Fruit fly (Drosophila melanogaster) S2 (cell line): ENCODE measurements around the gene CG32040.

ENCODE experiments used
- CG8478 ChIP-seq: fragments of >200 bp; optimal IDR thresholded peaks from 2 replicates; lab custom pipeline; 2018
- CTCF ChIP-seq, 2 experiments: fragments of >200 bp; optimal IDR thresholded peaks; 2 replicates each; lab custom pipeline; 2018

The CG32040 gene

dm6 chr3L:9353733-9354132, at the start of gene CG32040:
TSS of gene CG32040 (plus strand) at chr3L:9354033.
- TF ChIP-seq CTCF (optimal IDR thresholded peaks at IDR 0.05; lab: Kevin White, UChicago) (no peak), CG8478 (lab: Kevin White, UChicago) (no peak)

DNA sequence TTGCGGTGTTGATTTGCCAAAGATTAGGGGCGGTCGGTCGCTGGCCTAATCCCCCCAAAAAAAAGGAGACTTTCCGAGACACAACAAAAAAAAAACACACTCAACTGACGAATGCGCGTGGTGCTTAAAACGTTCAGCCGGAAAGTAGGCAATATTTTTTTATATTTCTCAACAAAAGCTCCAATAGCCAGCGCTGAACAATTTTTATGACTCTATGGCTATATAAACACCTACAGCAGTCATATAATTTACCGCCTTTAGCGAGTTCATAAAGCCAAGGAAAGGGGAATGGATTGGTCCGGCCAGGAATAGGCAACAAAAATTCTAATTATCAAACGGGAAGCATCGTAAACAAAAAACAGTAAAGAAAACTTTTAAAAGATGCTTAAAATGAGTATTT, 49.4 kb upstream of the CG32040 start:
- no peak for TF ChIP-seq CG8478 (lab: Kevin White, UChicago)
- no peak for TF ChIP-seq CTCF (optimal IDR thresholded peaks at IDR 0.05; lab: Kevin White, UChicago)

dm6 chr3L:9333745-9334382, 20.0 kb upstream of the CG32040 start, which contains the start of gene PGRP-LA:
TSS of gene PGRP-LA (plus strand) at chr3L:9334332.
- no peak for TF ChIP-seq CG8478 (lab: Kevin White, UChicago)
- TF ChIP-seq CTCF (optimal IDR thresholded peaks at IDR 0.05; lab: Kevin White, UChicago) = peak in 1 of 2 experiments; percentile 14

DNA sequence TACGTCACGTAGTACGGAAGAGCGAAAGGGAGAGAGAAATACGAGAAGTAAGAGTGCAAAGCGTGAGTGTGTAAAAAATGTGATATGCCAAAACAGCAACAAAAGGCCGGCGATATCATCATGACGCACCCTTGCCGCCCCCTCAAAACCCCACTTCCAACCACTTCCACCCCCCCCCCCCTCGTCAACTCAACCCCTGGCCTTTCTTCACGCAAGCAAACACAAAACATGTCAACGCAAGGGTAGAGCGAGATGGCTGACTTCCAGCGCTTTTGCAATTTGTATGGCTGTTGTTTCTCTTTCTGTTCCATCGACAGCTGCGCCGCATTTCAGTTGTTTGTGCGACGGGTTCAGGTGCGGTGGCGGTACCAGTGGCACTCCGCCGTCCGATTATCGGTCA, 18.1 kb upstream of the CG32040 start:
- no peak for TF ChIP-seq CTCF (optimal IDR thresholded peaks at IDR 0.05; lab: Kevin White, UChicago)
- no peak for TF ChIP-seq CG8478 (lab: Kevin White, UChicago)

dm6 chr3L:9337942-9338468, 15.8 kb upstream of the CG32040 start:
- TF ChIP-seq CTCF (optimal IDR thresholded peaks at IDR 0.05; lab: Kevin White, UChicago) = no peak
- TF ChIP-seq CG8478 (lab: Kevin White, UChicago) = no peak

DNA sequence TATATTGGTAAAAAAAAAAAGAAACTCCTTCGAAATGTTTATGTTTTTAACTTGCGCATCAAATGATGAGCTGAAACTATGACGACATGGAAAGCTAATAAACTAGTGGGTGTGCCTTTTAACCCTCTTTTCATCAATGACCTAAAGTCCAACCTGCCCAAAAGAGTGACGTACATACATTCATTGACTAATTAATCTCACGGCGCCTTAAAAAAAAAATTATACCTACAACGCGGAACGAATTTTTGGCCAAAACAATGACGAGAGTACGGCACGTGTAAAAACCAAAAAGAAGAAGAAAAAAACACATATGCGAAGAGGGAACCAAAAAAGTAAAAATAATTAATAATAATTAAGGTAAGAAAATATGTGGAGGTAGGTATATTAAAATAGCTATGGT, 15.3 kb upstream of the CG32040 start, which contains the start of gene PGRP-LC:
PGRP-LC (plus strand) TSS at position 301 of the 400 bp plus-strand sequence.
- TF ChIP-seq CTCF (optimal IDR thresholded peaks at IDR 0.05; lab: Kevin White, UChicago) = no peak
- TF ChIP-seq CG8478 (lab: Kevin White, UChicago) = no peak

DNA sequence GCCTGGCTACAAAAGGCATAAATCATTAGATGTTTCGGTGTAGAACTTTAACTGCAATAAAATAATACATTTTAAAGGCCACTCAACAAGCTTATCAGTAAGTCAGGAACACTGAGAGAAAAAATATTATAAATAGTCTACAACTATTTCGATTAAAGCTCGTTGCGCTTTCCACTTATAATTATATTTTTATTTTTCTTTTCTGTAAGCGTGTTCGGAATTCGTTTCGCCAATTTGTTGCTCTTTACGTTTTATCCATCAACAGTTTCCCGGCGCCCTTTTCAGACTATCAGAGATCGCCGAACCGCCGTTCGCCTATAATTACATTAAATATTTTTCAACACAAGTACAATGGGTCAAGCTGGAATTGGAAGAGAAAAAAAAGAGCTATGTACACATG, 14.8 kb upstream of the CG32040 start:
- TF ChIP-seq CG8478 (lab: Kevin White, UChicago) (no peak), CTCF (optimal IDR thresholded peaks at IDR 0.05; lab: Kevin White, UChicago) (no peak)

dm6 chr3L:9340232-9340631, 13.6 kb upstream of the CG32040 start:
- no peak for TF ChIP-seq CTCF (optimal IDR thresholded peaks at IDR 0.05; lab: Kevin White, UChicago)
- no peak for TF ChIP-seq CG8478 (lab: Kevin White, UChicago)

dm6 chr3L:9340839-9341238, 13.0 kb upstream of the CG32040 start:
- TF ChIP-seq CG8478 (lab: Kevin White, UChicago) (no peak), CTCF (optimal IDR thresholded peaks at IDR 0.05; lab: Kevin White, UChicago) (no peak)

DNA sequence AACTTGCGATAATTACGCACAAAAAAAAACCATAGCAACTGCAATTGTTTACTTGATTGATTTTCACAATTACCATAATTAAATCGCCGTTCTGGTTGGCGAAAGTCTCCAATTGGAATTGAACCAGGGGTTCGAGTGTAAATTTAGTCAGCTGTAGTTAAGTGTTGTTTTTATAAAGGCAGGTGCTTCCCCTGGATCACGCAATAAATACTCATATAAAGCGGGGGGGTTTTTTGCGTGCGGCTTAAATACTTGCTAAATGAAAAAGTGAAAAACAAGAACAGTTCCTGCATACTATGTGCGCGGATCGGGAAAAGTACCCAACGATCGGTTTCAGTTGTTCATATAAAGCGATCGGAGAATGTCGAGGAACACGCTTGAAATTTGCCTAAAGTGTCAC, 9.9 kb upstream of the CG32040 start:
- TF ChIP-seq CTCF (optimal IDR thresholded peaks at IDR 0.05; lab: Kevin White, UChicago) (no peak), CG8478 (lab: Kevin White, UChicago) (no peak)

DNA sequence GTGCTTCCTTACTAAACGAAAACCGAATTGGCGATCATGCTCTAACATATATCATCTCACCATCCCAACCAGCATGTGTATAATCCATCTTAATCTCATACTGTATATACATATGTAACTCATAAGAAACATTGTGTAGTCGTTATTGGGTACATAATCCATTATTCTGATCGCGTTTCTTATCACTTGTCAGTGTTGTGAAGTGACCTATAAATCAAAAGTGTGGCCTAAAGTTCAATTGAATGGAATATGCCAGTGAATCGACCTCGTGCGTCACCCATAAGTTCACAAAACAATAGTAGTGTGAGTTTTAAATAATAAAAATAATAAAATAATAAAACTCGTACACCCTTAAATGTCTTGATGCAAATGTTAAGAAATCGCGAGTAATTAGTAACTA, 8.7 kb upstream of the CG32040 start:
- TF ChIP-seq CG8478 (lab: Kevin White, UChicago) (no peak), CTCF (optimal IDR thresholded peaks at IDR 0.05; lab: Kevin White, UChicago) (no peak)

DNA sequence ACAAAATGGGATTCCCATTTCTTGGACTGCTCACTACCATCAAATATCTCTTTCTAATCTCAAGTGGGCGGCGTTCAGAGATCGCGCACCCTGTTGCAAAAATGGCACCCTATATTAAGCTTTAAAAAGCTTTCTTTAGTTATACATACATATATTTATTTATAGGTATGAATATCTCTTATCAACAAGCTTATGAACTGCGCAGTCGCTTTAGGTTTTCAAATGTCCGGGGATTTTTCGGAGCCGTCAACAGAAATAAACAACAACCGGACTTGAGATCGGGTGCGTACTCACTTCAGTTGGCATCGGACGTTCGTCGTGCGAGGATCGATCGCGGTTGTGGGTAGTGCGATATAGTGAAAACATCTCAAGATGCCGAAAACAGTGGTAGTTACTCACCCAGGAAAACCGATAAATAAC, 4.5 kb upstream of the CG32040 start, which contains the start of gene PGRP-LF:
PGRP-LF (plus strand) TSS at position 296 of the 420 bp plus-strand sequence.
- TF ChIP-seq CG8478 (lab: Kevin White, UChicago) (no peak), CTCF (optimal IDR thresholded peaks at IDR 0.05; lab: Kevin White, UChicago) (no peak)

DNA sequence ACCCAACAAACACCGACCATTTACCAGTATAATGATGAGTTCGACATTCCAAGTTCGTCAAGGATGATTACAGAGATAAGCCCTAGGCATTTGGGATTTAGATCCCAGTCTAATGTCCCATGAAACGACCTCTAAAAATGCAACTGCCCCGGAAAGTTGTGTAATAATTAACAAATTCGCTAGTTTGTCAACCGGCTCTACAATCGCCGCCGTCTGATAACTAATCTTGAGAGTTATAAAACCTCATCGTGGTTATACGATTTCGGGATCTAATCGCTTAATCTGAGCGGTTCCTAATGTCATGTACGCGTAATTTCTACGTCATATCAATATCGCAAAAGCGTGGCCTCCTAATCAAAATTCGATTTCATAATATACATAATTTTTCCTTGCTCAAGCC, 1.7 kb downstream of the CG32040 start:
- TF ChIP-seq CTCF (optimal IDR thresholded peaks at IDR 0.05; lab: Kevin White, UChicago) (no peak), CG8478 (lab: Kevin White, UChicago) (no peak)

DNA sequence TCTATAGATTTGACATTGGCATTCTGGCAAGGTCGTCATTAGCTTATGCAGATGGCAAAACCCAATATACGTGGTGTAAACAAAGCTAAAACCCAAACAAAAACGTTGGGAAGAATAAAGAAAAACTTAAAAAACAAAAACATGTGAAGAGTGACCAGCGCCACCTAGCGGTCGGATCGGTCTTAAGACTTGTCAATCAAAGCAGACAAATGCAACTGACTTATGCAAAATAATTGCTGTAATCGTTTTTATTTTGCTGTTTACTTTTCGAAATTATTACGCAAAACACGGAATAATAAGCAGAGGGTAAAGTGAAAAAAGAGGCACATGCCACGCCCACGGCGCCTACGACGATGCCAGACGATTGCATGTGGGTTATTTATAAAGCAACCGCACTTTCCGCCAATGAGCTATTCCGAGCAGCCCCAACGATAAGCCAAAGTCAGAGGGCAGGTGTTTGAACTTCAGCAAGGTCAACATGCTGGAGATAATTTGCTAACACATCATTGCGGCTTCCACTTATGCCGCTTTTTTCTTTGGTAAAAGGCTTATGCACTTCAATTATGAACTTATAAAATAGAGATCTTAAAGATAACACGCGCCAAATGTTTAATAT, 2.4 kb downstream of the CG32040 start:
- peak; percentile 83 to 84 for TF ChIP-seq CTCF (optimal IDR thresholded peaks at IDR 0.05; lab: Kevin White, UChicago)
- no peak for TF ChIP-seq CG8478 (lab: Kevin White, UChicago)
